Worm (Caenorhabditis elegans) whole organism, L4 larva: ENCODE data around the gene Y59E9AL.36.

ENCODE experiments used
- ZK546.5 ChIP-seq, 2 experiments: sonication (generic microtip); optimal IDR thresholded peaks; 2 replicates each; lab custom pipeline; 2017; ENCODE audit warnings: missing biosample characterization in 2 of 2, missing genetic modification characterization in 2 of 2
- aly-2 ChIP-seq: sonication (generic microtip); optimal IDR thresholded peaks from 2 replicates; lab custom pipeline; 2018; ENCODE audit warnings: missing biosample characterization, missing genetic modification characterization
- ama-1 ChIP-seq: fragments of 150-350 bp; optimal IDR thresholded peaks from 2 replicates; lab custom pipeline; 2014; ENCODE audit warnings: inconsistent platforms, mixed read lengths
- ceh-82 ChIP-seq: sonication (generic microtip); optimal IDR thresholded peaks from 2 replicates; lab custom pipeline; 2017; ENCODE audit warnings: missing biosample characterization, missing genetic modification characterization
- dmd-6 ChIP-seq: fragments of 200-800 bp; sonication (Bioruptor generic); IDR thresholded peaks from 2 replicates; pipeline ENCODE4 v1.3.6; 2022; ENCODE audit warnings: missing genetic modification reagents, missing genetic modification characterization, missing compliant biosample characterization
- dmd-9 ChIP-seq: fragments of 200-800 bp; sonication (Bioruptor generic); IDR thresholded peaks from 2 replicates; pipeline ENCODE4 v1.3.6; 2022; ENCODE audit warnings: missing genetic modification reagents, missing genetic modification characterization, missing compliant biosample characterization
- gei-8 ChIP-seq: fragments of 200-800 bp; sonication (Bioruptor generic); optimal IDR thresholded peaks from 2 replicates; lab custom pipeline; 2018; ENCODE audit warnings: mild to moderate bottlenecking, missing genetic modification characterization, missing compliant biosample characterization
- hmg-1.1 ChIP-seq: fragments of 200-800 bp; sonication (Bioruptor generic); IDR thresholded peaks from 2 replicates; pipeline ENCODE4 v1.3.6; 2022; ENCODE audit warnings: missing genetic modification reagents, missing genetic modification characterization, missing compliant biosample characterization
- jun-1 ChIP-seq: fragments of 150-350 bp; optimal IDR thresholded peaks from 2 replicates; lab custom pipeline; 2014; ENCODE audit warnings: missing biosample characterization, missing genetic modification reagents, missing genetic modification characterization
- lsy-2 ChIP-seq, 2 experiments: fragments of 150-350 bp in 1 of 2; sonication (generic microtip) in 1 of 2; optimal IDR thresholded peaks; 2 replicates each; lab custom pipeline; 2014 to 2017; ENCODE audit warnings: missing biosample characterization in 2 of 2, missing genetic modification characterization in 2 of 2
- madf-5 ChIP-seq, 2 experiments: fragments of 200-800 bp; sonication (Bioruptor generic); IDR thresholded peaks; 2 replicates each; pipeline ENCODE4 v1.3.6; 2022; ENCODE audit warnings: missing compliant biosample characterization in 2 of 2, missing genetic modification characterization in 2 of 2
- mdl-1 ChIP-seq, 2 experiments: fragments of 150-350 bp in 1 of 2; sonication (generic microtip) in 1 of 2; optimal IDR thresholded peaks; 2 replicates each; lab custom pipeline; 2014 to 2017; ENCODE audit warnings: missing biosample characterization in 2 of 2, missing genetic modification characterization in 2 of 2
- sdz-12 ChIP-seq: fragments of 200-800 bp; sonication (Bioruptor generic); optimal IDR thresholded peaks from 2 replicates; lab custom pipeline; 2018; ENCODE audit warnings: mild to moderate bottlenecking, missing genetic modification characterization, missing compliant biosample characterization
- zfp-3 ChIP-seq: fragments of 200-800 bp; sonication (Bioruptor generic); conservative IDR thresholded peaks from 2 replicates; pipeline ENCODE4 v1.3.6; 2022; ENCODE audit warnings: missing genetic modification reagents, missing genetic modification characterization, missing compliant biosample characterization

ce11 chrIV:5204573-5204972 is 4.7 kb downstream of the Y59E9AL.36 start, which contains the start of gene tni-4:
- TF ChIP-seq zfp-3 (GFP tag; lab: Robert Waterston, UW): no peak
- TF ChIP-seq sdz-12 (GFP tag; lab: Kevin White, UChicago): no peak
- TF ChIP-seq ceh-82 (tag; lab: Kevin White, UChicago): no peak
- TF ChIP-seq madf-5 (GFP tag; IDR thresholded peaks at IDR 0.05; lab: Robert Waterston, UW): no peak
- TF ChIP-seq lsy-2 (tag; optimal IDR thresholded peaks at IDR 0.05; lab: Kevin White, UChicago): no peak
- no peak for TF ChIP-seq ama-1 (lab: Kevin White, UChicago)
- TF ChIP-seq ZK546.5 (tag; optimal IDR thresholded peaks at IDR 0.05; lab: Kevin White, UChicago): no peak
- no peak for TF ChIP-seq dmd-9
- TF ChIP-seq mdl-1 (tag; optimal IDR thresholded peaks at IDR 0.05; lab: Kevin White, UChicago): no peak
- TF ChIP-seq aly-2 (tag; lab: Kevin White, UChicago): no peak
- TF ChIP-seq hmg-1.1 (GFP tag; lab: Robert Waterston, UW): no peak
- no peak for TF ChIP-seq jun-1 (tag; lab: Kevin White, UChicago)
- TF ChIP-seq gei-8 (GFP tag; lab: Kevin White, UChicago): no peak
- TF ChIP-seq dmd-6: no peak
